Fruit fly (Drosophila melanogaster) whole organism, embryonic: Measurements from ENCODE around the gene PolA1.

Experiments used
- Aef1 ChIP-seq: fragments of 200-800 bp; sonication (Bioruptor generic); IDR thresholded peaks from 3 replicates; pipeline ENCODE4 v1.3.6; 2022; ENCODE audit warnings: missing biosample characterization, missing genetic modification characterization
- B-H1 ChIP-seq: fragments of 200-800 bp; sonication (Bioruptor generic); IDR thresholded peaks from 3 replicates; pipeline ENCODE4 v1.3.6; 2022; ENCODE audit warnings: missing biosample characterization, missing genetic modification characterization
- CG10565 ChIP-seq: fragments of 200-800 bp; sonication (Bioruptor generic); optimal IDR thresholded peaks from 3 replicates; lab custom pipeline; 2016; ENCODE audit warnings: missing biosample characterization, mild to moderate bottlenecking, missing genetic modification characterization
- CG11456 ChIP-seq: fragments of 200-800 bp; sonication (Bioruptor generic); IDR thresholded peaks from 3 replicates; pipeline ENCODE4 v1.3.6; 2022; ENCODE audit warnings: missing biosample characterization, missing genetic modification characterization
- CG11696 ChIP-seq: fragments of 200-800 bp; sonication (Bioruptor generic); IDR thresholded peaks from 2 replicates; pipeline ENCODE4 v1.3.6; 2022; ENCODE audit warnings: missing biosample characterization, missing genetic modification characterization
- CG11723 ChIP-seq: fragments of 200-800 bp; sonication (Bioruptor generic); optimal IDR thresholded peaks from 2 replicates; lab custom pipeline; 2017; ENCODE audit warnings: missing biosample characterization, mild to moderate bottlenecking, missing genetic modification characterization
- CG13424 ChIP-seq: fragments of 200-800 bp; sonication (Bioruptor generic); optimal IDR thresholded peaks from 2 replicates; lab custom pipeline; 2019; ENCODE audit warnings: missing biosample characterization, mild to moderate bottlenecking, missing genetic modification characterization, moderate library complexity
- CG1529 ChIP-seq: fragments of 200-800 bp; sonication (Bioruptor generic); optimal IDR thresholded peaks from 3 replicates; lab custom pipeline; 2018; ENCODE audit warnings: missing biosample characterization, missing genetic modification characterization
- CG16779 ChIP-seq: fragments of 200-800 bp; sonication (Bioruptor generic); IDR thresholded peaks from 2 replicates; pipeline ENCODE4 v1.3.6; 2022; ENCODE audit warnings: missing biosample characterization, missing genetic modification characterization
- CG17385 ChIP-seq: fragments of 200-800 bp; sonication (Bioruptor generic); optimal IDR thresholded peaks from 3 replicates; lab custom pipeline; 2018; ENCODE audit warnings: missing biosample characterization, mild to moderate bottlenecking, missing genetic modification characterization
- CG31388 ChIP-seq: fragments of 200-800 bp; sonication (Bioruptor generic); optimal IDR thresholded peaks from 2 replicates; lab custom pipeline; 2016; ENCODE audit warnings: missing biosample characterization, missing genetic modification characterization
- CG4328 ChIP-seq: fragments of 200-800 bp; sonication (Bioruptor generic); optimal IDR thresholded peaks from 3 replicates; lab custom pipeline; 2017; ENCODE audit warnings: missing biosample characterization, missing genetic modification reagents, missing genetic modification characterization
- CG4617 ChIP-seq: fragments of 200-800 bp; sonication (Bioruptor generic); optimal IDR thresholded peaks from 3 replicates; lab custom pipeline; 2016; ENCODE audit warnings: missing biosample characterization, missing genetic modification characterization, borderline replicate concordance
- CG4820 ChIP-seq: fragments of 200-800 bp; sonication (Bioruptor generic); optimal IDR thresholded peaks from 3 replicates; lab custom pipeline; 2016; ENCODE audit warnings: missing biosample characterization, missing genetic modification characterization
- CG5953 ChIP-seq: fragments of 200-800 bp; sonication (Bioruptor generic); IDR thresholded peaks from 2 replicates; pipeline ENCODE4 v1.3.6; 2022; ENCODE audit warnings: missing biosample characterization, missing genetic modification characterization
- CG6175 ChIP-seq: fragments of 200-800 bp; sonication (Bioruptor generic); IDR thresholded peaks from 3 replicates; pipeline ENCODE4 v1.3.6; 2022; ENCODE audit warnings: missing biosample characterization, missing genetic modification characterization
- CG6254 ChIP-seq: fragments of 200-800 bp; sonication (Bioruptor generic); optimal IDR thresholded peaks from 3 replicates; lab custom pipeline; 2017; ENCODE audit warnings: mild to moderate bottlenecking, missing biosample characterization, missing genetic modification reagents, missing genetic modification characterization
- Dek ChIP-seq: fragments of 200-800 bp; sonication (Bioruptor generic); optimal IDR thresholded peaks from 3 replicates; lab custom pipeline; 2019; ENCODE audit warnings: missing biosample characterization, mild to moderate bottlenecking, missing genetic modification characterization, moderate library complexity
- ERR ChIP-seq: fragments of 200-800 bp; sonication (Bioruptor generic); optimal IDR thresholded peaks from 2 replicates; lab custom pipeline; 2016; ENCODE audit warnings: missing biosample characterization, missing genetic modification characterization
- Gug ChIP-seq: fragments of 200-800 bp; sonication (Bioruptor generic); IDR thresholded peaks from 4 replicates; pipeline ENCODE4 v1.3.6; 2022; ENCODE audit warnings: missing biosample characterization, missing genetic modification characterization
- H2.0 ChIP-seq: fragments of 200-800 bp; sonication (Bioruptor generic); IDR thresholded peaks from 2 replicates; pipeline ENCODE4 v1.3.6; 2022; ENCODE audit warnings: missing biosample characterization, missing genetic modification characterization
- Hey ChIP-seq: fragments of 200-800 bp; sonication (Bioruptor generic); optimal IDR thresholded peaks from 3 replicates; lab custom pipeline; 2018; ENCODE audit warnings: missing biosample characterization, mild to moderate bottlenecking, missing genetic modification characterization
- Hr3 ChIP-seq: fragments of 200-800 bp; sonication (Bioruptor generic); optimal IDR thresholded peaks from 3 replicates; lab custom pipeline; 2016; ENCODE audit warnings: missing biosample characterization, missing genetic modification characterization
- Hsf ChIP-seq: fragments of 200-800 bp; sonication (Bioruptor generic); optimal IDR thresholded peaks from 3 replicates; lab custom pipeline; 2016; ENCODE audit warnings: missing biosample characterization, missing genetic modification characterization
- Lim3 ChIP-seq: fragments of 200-800 bp; sonication (Bioruptor generic); IDR thresholded peaks from 2 replicates; pipeline ENCODE4 v1.3.6; 2022; ENCODE audit warnings: missing biosample characterization, missing genetic modification characterization
- Mad ChIP-seq: fragments of 200-800 bp; sonication (Bioruptor generic); optimal IDR thresholded peaks from 2 replicates; lab custom pipeline; 2016; ENCODE audit warnings: missing biosample characterization, missing genetic modification characterization
- NC2α ChIP-seq: fragments of 200-800 bp; sonication (Bioruptor generic); optimal IDR thresholded peaks from 2 replicates; lab custom pipeline; 2016; ENCODE audit warnings: missing biosample characterization, missing genetic modification characterization
- Rfx ChIP-seq: fragments of 200-800 bp; sonication (Bioruptor generic); IDR thresholded peaks from 2 replicates; pipeline ENCODE4 v1.3.6; 2022; ENCODE audit warnings: missing biosample characterization, missing genetic modification characterization
- Sry-β ChIP-seq: fragments of 200-800 bp; sonication (Bioruptor generic); optimal IDR thresholded peaks from 2 replicates; lab custom pipeline; 2018; ENCODE audit warnings: missing biosample characterization, mild to moderate bottlenecking, missing genetic modification characterization, moderate library complexity
- Ssrp ChIP-seq: fragments of 200-800 bp; sonication (Bioruptor generic); optimal IDR thresholded peaks from 2 replicates; lab custom pipeline; 2018; ENCODE audit warnings: missing biosample characterization, mild to moderate bottlenecking, missing genetic modification characterization, moderate library complexity
- abd-A ChIP-seq: fragments of 200-800 bp; sonication (Bioruptor generic); optimal IDR thresholded peaks from 3 replicates; lab custom pipeline; 2019; ENCODE audit warnings: missing biosample characterization, mild to moderate bottlenecking, missing genetic modification characterization, moderate library complexity
- bigmax ChIP-seq: fragments of 200-800 bp; sonication (Bioruptor generic); optimal IDR thresholded peaks from 2 replicates; lab custom pipeline; 2018; ENCODE audit warnings: missing biosample characterization, mild to moderate bottlenecking, missing genetic modification characterization
- bowl ChIP-seq: fragments of 200-800 bp; sonication (Bioruptor generic); IDR thresholded peaks from 2 replicates; pipeline ENCODE4 v1.3.6; 2022; ENCODE audit warnings: missing biosample characterization, missing genetic modification characterization
- cad ChIP-seq: fragments of >200 bp; optimal IDR thresholded peaks from 2 replicates; lab custom pipeline; 2017; ENCODE audit warnings: missing biosample characterization, missing genetic modification characterization
- disco-r ChIP-seq: fragments of 200-800 bp; sonication (Bioruptor generic); optimal IDR thresholded peaks from 2 replicates; lab custom pipeline; 2016; ENCODE audit warnings: missing biosample characterization, missing genetic modification characterization
- emc ChIP-seq: fragments of 200-800 bp; sonication (Bioruptor generic); optimal IDR thresholded peaks from 2 replicates; lab custom pipeline; 2016; ENCODE audit warnings: missing biosample characterization, missing genetic modification characterization
- gem ChIP-seq: fragments of 200-800 bp; sonication (Bioruptor generic); optimal IDR thresholded peaks from 2 replicates; lab custom pipeline; 2019; ENCODE audit warnings: missing biosample characterization, mild to moderate bottlenecking, missing genetic modification characterization, moderate library complexity
- hth ChIP-seq: fragments of >200 bp; optimal IDR thresholded peaks from 2 replicates; lab custom pipeline; 2017; ENCODE audit warnings: inconsistent platforms
- jumu ChIP-seq: fragments of 200-800 bp; sonication (Bioruptor generic); optimal IDR thresholded peaks from 3 replicates; lab custom pipeline; 2016; ENCODE audit warnings: missing biosample characterization, missing genetic modification characterization
- klu ChIP-seq: fragments of 200-800 bp; sonication (Bioruptor generic); IDR thresholded peaks from 2 replicates; pipeline ENCODE4 v1.3.6; 2022; ENCODE audit warnings: missing biosample characterization, missing genetic modification characterization
- lola ChIP-seq, 3 experiments: fragments of >200 bp in 2 of 3; fragments of 200-800 bp in 1 of 3; sonication (Bioruptor generic) in 1 of 3; optimal IDR thresholded peaks; 2 replicates each; lab custom pipeline; 2017 to 2019; ENCODE audit warnings: missing biosample characterization in 3 of 3, missing genetic modification characterization in 3 of 3, mild to moderate bottlenecking in 1 of 3, moderate library complexity in 1 of 3
- nerfin-1 ChIP-seq: fragments of 200-800 bp; sonication (Bioruptor generic); optimal IDR thresholded peaks from 3 replicates; lab custom pipeline; 2019; ENCODE audit warnings: missing biosample characterization, mild to moderate bottlenecking, missing genetic modification characterization, moderate library complexity
- pho ChIP-seq: fragments of 200-800 bp; sonication (Bioruptor generic); optimal IDR thresholded peaks from 2 replicates; lab custom pipeline; 2016; ENCODE audit warnings: missing biosample characterization, missing genetic modification characterization
- seq ChIP-seq: fragments of 200-800 bp; sonication (Bioruptor generic); IDR thresholded peaks from 2 replicates; pipeline ENCODE4 v1.3.6; 2022; ENCODE audit warnings: missing biosample characterization, missing genetic modification characterization
- sim ChIP-seq: fragments of 200-800 bp; sonication (Bioruptor generic); IDR thresholded peaks from 2 replicates; pipeline ENCODE4 v1.3.6; 2022; ENCODE audit warnings: missing biosample characterization, missing genetic modification characterization
- slbo ChIP-seq: fragments of 200-800 bp; sonication (Bioruptor generic); IDR thresholded peaks from 2 replicates; pipeline ENCODE4 v1.3.6; 2022; ENCODE audit warnings: missing biosample characterization, missing genetic modification characterization
- stwl ChIP-seq: fragments of 200-800 bp; sonication (Bioruptor generic); optimal IDR thresholded peaks from 3 replicates; lab custom pipeline; 2018; ENCODE audit warnings: missing biosample characterization, mild to moderate bottlenecking, missing genetic modification characterization, moderate library complexity
- unc-4 ChIP-seq: fragments of 200-800 bp; sonication (Bioruptor generic); IDR thresholded peaks from 2 replicates; pipeline ENCODE4 v1.3.6; 2022; ENCODE audit warnings: missing biosample characterization, missing genetic modification characterization; ENCODE audit not compliant: partially characterized antibody
- unpg ChIP-seq: fragments of 200-800 bp; sonication (Bioruptor generic); optimal IDR thresholded peaks from 3 replicates; lab custom pipeline; 2018; ENCODE audit warnings: missing biosample characterization, mild to moderate bottlenecking, missing genetic modification characterization, moderate library complexity
- vfl ChIP-seq: fragments of 200-800 bp; sonication (Bioruptor generic); optimal IDR thresholded peaks from 2 replicates; lab custom pipeline; 2016; ENCODE audit warnings: missing biosample characterization, missing genetic modification characterization
- zen ChIP-seq: fragments of 200-800 bp; sonication (Bioruptor generic); optimal IDR thresholded peaks from 3 replicates; lab custom pipeline; 2018; ENCODE audit warnings: missing biosample characterization, mild to moderate bottlenecking, missing genetic modification characterization, moderate library complexity

The PolA1 gene

dm6 chr3R:21618299-21619116, 53.0 kb downstream of the PolA1 start (continued):
- no peak for TF ChIP-seq B-H1
- TF ChIP-seq Aef1 (GFP tag; lab: Robert Waterston, UW) = no peak
- TF ChIP-seq sim (GFP tag; lab: Robert Waterston, UW) = no peak
- no peak for TF ChIP-seq zen (tag; lab: Kevin White, UChicago)
- no peak for TF ChIP-seq pho (GFP tag; lab: Kevin White, UChicago)
- no peak for TF ChIP-seq CG6175 (GFP tag; lab: Robert Waterston, UW)
- TF ChIP-seq Gug (GFP tag; lab: Robert Waterston, UW) = no peak
- no peak for TF ChIP-seq Lim3 (GFP tag; lab: Robert Waterston, UW)
- TF ChIP-seq bigmax = no peak
- TF ChIP-seq H2.0 = no peak
- no peak for TF ChIP-seq CG10565 (GFP tag; lab: Kevin White, UChicago)
- peak; percentile 39 for TF ChIP-seq nerfin-1 (tag; lab: Kevin White, UChicago)
- no peak for TF ChIP-seq seq (GFP tag; lab: Robert Waterston, UW)
- TF ChIP-seq Hsf (GFP tag; lab: Kevin White, UChicago) = no peak
- TF ChIP-seq lola (GFP tag; optimal IDR thresholded peaks at IDR 0.05; lab: Kevin White, UChicago) = no peak
- no peak for TF ChIP-seq CG5953 (GFP tag; lab: Robert Waterston, UW)
- peak; percentile 57 for TF ChIP-seq cad
- TF ChIP-seq CG17385 (GFP tag; lab: Kevin White, UChicago) = peak; percentile 98
- no peak for TF ChIP-seq CG31388 (GFP tag; lab: Kevin White, UChicago)
- no peak for TF ChIP-seq CG11456 (GFP tag; lab: Robert Waterston, UW)
- no peak for TF ChIP-seq Hey
- TF ChIP-seq hth (lab: Kevin White, UChicago) = no peak
- TF ChIP-seq Ssrp (tag; lab: Kevin White, UChicago) = peak; percentile 4
- TF ChIP-seq disco-r (GFP tag; lab: Kevin White, UChicago) = no peak
- TF ChIP-seq unpg = no peak
- TF ChIP-seq vfl (GFP tag; lab: Kevin White, UChicago) = no peak
- TF ChIP-seq bowl = no peak
- TF ChIP-seq Dek (tag; lab: Kevin White, UChicago) = no peak
- no peak for TF ChIP-seq Mad (GFP tag; lab: Kevin White, UChicago)
- TF ChIP-seq CG16779 (GFP tag; lab: Robert Waterston, UW) = no peak
- peak; percentile 49 for TF ChIP-seq CG6254 (GFP tag; lab: Kevin White, UChicago)
- peak; percentile 84 for TF ChIP-seq abd-A (tag; lab: Kevin White, UChicago)
- no peak for TF ChIP-seq CG1529
- no peak for TF ChIP-seq unc-4 (GFP tag; lab: Robert Waterston, UW)
- no peak for TF ChIP-seq CG4820 (GFP tag; lab: Kevin White, UChicago)
- TF ChIP-seq jumu (GFP tag; lab: Kevin White, UChicago) = no peak
- no peak for TF ChIP-seq Sry-β (GFP tag; lab: Kevin White, UChicago)
- TF ChIP-seq klu = no peak
- no peak for TF ChIP-seq Hr3
- no peak for TF ChIP-seq ERR (GFP tag; lab: Kevin White, UChicago)
- TF ChIP-seq slbo (GFP tag; lab: Robert Waterston, UW) = no peak
- no peak for TF ChIP-seq emc (GFP tag; lab: Kevin White, UChicago)
- no peak for TF ChIP-seq CG13424
- TF ChIP-seq NC2α (GFP tag; lab: Kevin White, UChicago) = no peak
- TF ChIP-seq CG4617 = no peak
- TF ChIP-seq Rfx = no peak
- TF ChIP-seq CG4328 (GFP tag; lab: Kevin White, UChicago) = peak; percentile 8
- TF ChIP-seq stwl (tag; lab: Kevin White, UChicago) = no peak
- TF ChIP-seq CG11696 (GFP tag; lab: Robert Waterston, UW) = no peak
- peak; percentile 9 for TF ChIP-seq gem
- no peak for TF ChIP-seq CG11723 (GFP tag; lab: Kevin White, UChicago)
